Fruit fly (Drosophila melanogaster) whole organism, embryonic: ENCODE data around the gene CG9117.

Source experiments
- Bteb2 ChIP-seq: fragments of 200-800 bp; sonication (Bioruptor generic); optimal IDR thresholded peaks from 2 replicates; lab custom pipeline; 2016; ENCODE audit warnings: missing biosample characterization, missing genetic modification characterization
- CG11093 ChIP-seq: fragments of 200-800 bp; sonication (Bioruptor generic); IDR thresholded peaks from 3 replicates; pipeline ENCODE4 v1.3.6; 2022; ENCODE audit warnings: missing biosample characterization, missing genetic modification characterization
- CG11456 ChIP-seq: fragments of 200-800 bp; sonication (Bioruptor generic); IDR thresholded peaks from 3 replicates; pipeline ENCODE4 v1.3.6; 2022; ENCODE audit warnings: missing biosample characterization, missing genetic modification characterization
- CG11723 ChIP-seq: fragments of 200-800 bp; sonication (Bioruptor generic); optimal IDR thresholded peaks from 2 replicates; lab custom pipeline; 2017; ENCODE audit warnings: missing biosample characterization, mild to moderate bottlenecking, missing genetic modification characterization
- CG14667 ChIP-seq: fragments of 200-800 bp; sonication (Bioruptor generic); IDR thresholded peaks from 2 replicates; pipeline ENCODE4 v1.3.6; 2022; ENCODE audit warnings: missing biosample characterization, missing genetic modification characterization
- CG14710 ChIP-seq: fragments of 200-800 bp; sonication (Bioruptor generic); optimal IDR thresholded peaks from 3 replicates; lab custom pipeline; 2019; ENCODE audit warnings: missing biosample characterization, mild to moderate bottlenecking, missing genetic modification characterization, moderate library complexity
- CG15073 ChIP-seq: fragments of 200-800 bp; sonication (Bioruptor generic); optimal IDR thresholded peaks from 2 replicates; lab custom pipeline; 2016; ENCODE audit warnings: missing biosample characterization, missing genetic modification characterization
- CG1647 ChIP-seq: fragments of 200-800 bp; sonication (Bioruptor generic); optimal IDR thresholded peaks from 3 replicates; lab custom pipeline; 2016; ENCODE audit warnings: missing biosample characterization, missing genetic modification characterization
- CG17359 ChIP-seq: fragments of 200-800 bp; sonication (Bioruptor generic); optimal IDR thresholded peaks from 3 replicates; lab custom pipeline; 2018; ENCODE audit warnings: missing biosample characterization, mild to moderate bottlenecking, missing genetic modification characterization, moderate library complexity
- CG2889 ChIP-seq: fragments of 200-800 bp; sonication (Bioruptor generic); IDR thresholded peaks from 3 replicates; pipeline ENCODE4 v1.3.6; 2022; ENCODE audit warnings: missing biosample characterization, missing genetic modification characterization
- CG30403 ChIP-seq: fragments of 200-800 bp; sonication (Bioruptor generic); optimal IDR thresholded peaks from 3 replicates; lab custom pipeline; 2016; ENCODE audit warnings: missing biosample characterization, missing genetic modification characterization
- CG30431 ChIP-seq: fragments of 200-800 bp; sonication (Bioruptor generic); optimal IDR thresholded peaks from 2 replicates; lab custom pipeline; 2017; ENCODE audit warnings: missing biosample characterization, missing genetic modification characterization
- CG31224 ChIP-seq: fragments of 200-800 bp; sonication (Bioruptor generic); IDR thresholded peaks from 2 replicates; pipeline ENCODE4 v1.3.6; 2022; ENCODE audit warnings: missing biosample characterization, missing genetic modification characterization
- CG34224 ChIP-seq: fragments of 200-800 bp; sonication (Bioruptor generic); IDR thresholded peaks from 3 replicates; pipeline ENCODE4 v1.3.6; 2022; ENCODE audit warnings: missing biosample characterization, missing genetic modification characterization; ENCODE audit not compliant: partially characterized antibody
- CG4730 ChIP-seq: fragments of 200-800 bp; sonication (Bioruptor generic); IDR thresholded peaks from 2 replicates; pipeline ENCODE4 v1.3.6; 2022; ENCODE audit warnings: missing biosample characterization, missing genetic modification characterization
- CG6683 ChIP-seq: fragments of 200-800 bp; sonication (Bioruptor generic); optimal IDR thresholded peaks from 2 replicates; lab custom pipeline; 2017; ENCODE audit warnings: missing biosample characterization, mild to moderate bottlenecking, missing genetic modification characterization, missing genetic modification reagents
- CG7556 ChIP-seq: fragments of 200-800 bp; sonication (Bioruptor generic); optimal IDR thresholded peaks from 2 replicates; lab custom pipeline; 2017; ENCODE audit warnings: missing biosample characterization, mild to moderate bottlenecking, missing genetic modification characterization
- CG7786 ChIP-seq: fragments of 200-800 bp; sonication (Bioruptor generic); optimal IDR thresholded peaks from 2 replicates; lab custom pipeline; 2016; ENCODE audit warnings: missing biosample characterization, missing genetic modification characterization
- CG8388 ChIP-seq: fragments of 200-800 bp; sonication (Bioruptor generic); optimal IDR thresholded peaks from 2 replicates; lab custom pipeline; 2019; ENCODE audit warnings: missing biosample characterization, mild to moderate bottlenecking, missing genetic modification characterization, moderate library complexity
- CG9727 ChIP-seq: fragments of 200-800 bp; sonication (Bioruptor generic); optimal IDR thresholded peaks from 3 replicates; lab custom pipeline; 2017; ENCODE audit warnings: missing biosample characterization, mild to moderate bottlenecking, missing genetic modification characterization
- CG9817 ChIP-seq: fragments of 200-800 bp; sonication (Bioruptor generic); optimal IDR thresholded peaks from 2 replicates; lab custom pipeline; 2018; ENCODE audit warnings: missing biosample characterization, mild to moderate bottlenecking, missing genetic modification characterization, moderate library complexity
- ERR ChIP-seq: fragments of 200-800 bp; sonication (Bioruptor generic); optimal IDR thresholded peaks from 2 replicates; lab custom pipeline; 2016; ENCODE audit warnings: missing biosample characterization, missing genetic modification characterization
- Ets97D ChIP-seq: fragments of 200-800 bp; sonication (Bioruptor generic); optimal IDR thresholded peaks from 3 replicates; lab custom pipeline; 2016; ENCODE audit warnings: missing biosample characterization, missing genetic modification characterization
- Fer1 ChIP-seq: fragments of 200-800 bp; sonication (Bioruptor generic); optimal IDR thresholded peaks from 2 replicates; lab custom pipeline; 2017; ENCODE audit warnings: missing biosample characterization, mild to moderate bottlenecking, missing genetic modification characterization
- HLHmδ ChIP-seq: fragments of 200-800 bp; sonication (Bioruptor generic); optimal IDR thresholded peaks from 2 replicates; lab custom pipeline; 2018; ENCODE audit warnings: missing biosample characterization, mild to moderate bottlenecking, missing genetic modification characterization, moderate library complexity
- Kr ChIP-seq: fragments of 200-800 bp; sonication (Bioruptor generic); optimal IDR thresholded peaks from 2 replicates; lab custom pipeline; 2017; ENCODE audit warnings: missing biosample characterization, mild to moderate bottlenecking, missing genetic modification characterization
- Nf-YA ChIP-seq: fragments of 200-800 bp; sonication (Bioruptor generic); IDR thresholded peaks from 2 replicates; pipeline ENCODE4 v1.3.6; 2022; ENCODE audit warnings: missing biosample characterization, missing genetic modification characterization
- Nf-YC ChIP-seq: fragments of 200-800 bp; optimal IDR thresholded peaks from 3 replicates; lab custom pipeline; 2019; ENCODE audit warnings: missing biosample characterization, mild to moderate bottlenecking, missing genetic modification characterization, moderate library complexity
- NfI ChIP-seq: fragments of 200-800 bp; sonication (Bioruptor generic); optimal IDR thresholded peaks from 3 replicates; lab custom pipeline; 2018; ENCODE audit warnings: missing biosample characterization, mild to moderate bottlenecking, missing genetic modification characterization, moderate library complexity
- Pdp1 ChIP-seq, 2 experiments: fragments of 200-800 bp; sonication (Bioruptor generic); optimal IDR thresholded peaks; 3 replicates each; lab custom pipeline; 2016; ENCODE audit warnings: missing biosample characterization in 2 of 2, missing genetic modification characterization in 2 of 2, mild to moderate bottlenecking in 1 of 2, moderate library complexity in 1 of 2
- Tbp ChIP-seq: fragments of >200 bp; optimal IDR thresholded peaks from 2 replicates; lab custom pipeline; 2018; ENCODE audit warnings: missing biosample characterization, missing genetic modification characterization
- Trl ChIP-seq, 3 experiments: fragments of >200 bp in 2 of 3; fragments of 200-800 bp in 1 of 3; sonication (Bioruptor generic) in 1 of 3; optimal IDR thresholded peaks; 2 replicates in 1 of 3; 3 replicates in 2 of 3; lab custom pipeline; 2016 to 2017; ENCODE audit warnings: missing biosample characterization in 1 of 3, missing genetic modification characterization in 1 of 3
- YL-1 ChIP-seq: fragments of 200-800 bp; sonication (Bioruptor generic); optimal IDR thresholded peaks from 3 replicates; lab custom pipeline; 2017; ENCODE audit warnings: missing biosample characterization, mild to moderate bottlenecking, missing genetic modification characterization
- bowl ChIP-seq: fragments of 200-800 bp; sonication (Bioruptor generic); IDR thresholded peaks from 2 replicates; pipeline ENCODE4 v1.3.6; 2022; ENCODE audit warnings: missing biosample characterization, missing genetic modification characterization
- bsh ChIP-seq, 2 experiments: fragments of 200-800 bp; sonication (Bioruptor generic); optimal IDR thresholded peaks; 2 replicates each; lab custom pipeline; 2017 to 2018; ENCODE audit warnings: mild to moderate bottlenecking in 2 of 2, missing biosample characterization in 2 of 2, missing genetic modification characterization in 2 of 2, moderate library complexity in 1 of 2
- btn ChIP-seq: fragments of 200-800 bp; sonication (Bioruptor generic); optimal IDR thresholded peaks from 2 replicates; lab custom pipeline; 2016; ENCODE audit warnings: missing biosample characterization, missing genetic modification characterization
- dm ChIP-seq: fragments of 200-800 bp; sonication (Bioruptor generic); optimal IDR thresholded peaks from 3 replicates; lab custom pipeline; 2016; ENCODE audit warnings: missing biosample characterization, missing genetic modification characterization
- emc ChIP-seq: fragments of 200-800 bp; sonication (Bioruptor generic); optimal IDR thresholded peaks from 2 replicates; lab custom pipeline; 2016; ENCODE audit warnings: missing biosample characterization, missing genetic modification characterization
- gem ChIP-seq: fragments of 200-800 bp; sonication (Bioruptor generic); optimal IDR thresholded peaks from 2 replicates; lab custom pipeline; 2019; ENCODE audit warnings: missing biosample characterization, mild to moderate bottlenecking, missing genetic modification characterization, moderate library complexity
- ken ChIP-seq: fragments of 200-800 bp; sonication (Bioruptor generic); IDR thresholded peaks from 3 replicates; pipeline ENCODE4 v1.3.6; 2022; ENCODE audit warnings: missing biosample characterization, missing genetic modification characterization
- maf-S ChIP-seq: fragments of 200-800 bp; sonication (Bioruptor generic); optimal IDR thresholded peaks from 2 replicates; lab custom pipeline; 2016; ENCODE audit warnings: missing biosample characterization, missing genetic modification characterization
- nmo ChIP-seq: fragments of 200-800 bp; sonication (Bioruptor generic); optimal IDR thresholded peaks from 2 replicates; lab custom pipeline; 2018; ENCODE audit warnings: missing biosample characterization, mild to moderate bottlenecking, missing genetic modification characterization, moderate library complexity
- run ChIP-seq: fragments of 200-800 bp; sonication (Bioruptor generic); optimal IDR thresholded peaks from 3 replicates; lab custom pipeline; 2018; ENCODE audit warnings: missing biosample characterization, mild to moderate bottlenecking, missing genetic modification characterization
- sens ChIP-seq: fragments of 200-800 bp; sonication (Bioruptor generic); peaks from one replicate; lab custom pipeline; 2016; ENCODE audit warnings: missing biosample characterization, missing genetic modification characterization
- sim ChIP-seq: fragments of 200-800 bp; sonication (Bioruptor generic); IDR thresholded peaks from 2 replicates; pipeline ENCODE4 v1.3.6; 2022; ENCODE audit warnings: missing biosample characterization, missing genetic modification characterization
- sisA ChIP-seq: fragments of 200-800 bp; sonication (Bioruptor generic); IDR thresholded peaks from 2 replicates; pipeline ENCODE4 v1.3.6; 2022; ENCODE audit warnings: missing biosample characterization, missing genetic modification characterization
- sr ChIP-seq: fragments of 200-800 bp; sonication (Bioruptor generic); IDR thresholded peaks from 3 replicates; pipeline ENCODE4 v1.3.6; 2022; ENCODE audit warnings: missing biosample characterization, missing genetic modification characterization
- tio ChIP-seq: fragments of 200-800 bp; sonication (Bioruptor generic); optimal IDR thresholded peaks from 2 replicates; lab custom pipeline; 2017; ENCODE audit warnings: missing biosample characterization, missing genetic modification characterization, inconsistent platforms
- unpg ChIP-seq: fragments of 200-800 bp; sonication (Bioruptor generic); optimal IDR thresholded peaks from 3 replicates; lab custom pipeline; 2018; ENCODE audit warnings: missing biosample characterization, mild to moderate bottlenecking, missing genetic modification characterization, moderate library complexity
- yki ChIP-seq: fragments of >200 bp; optimal IDR thresholded peaks from 3 replicates; lab custom pipeline; 2018

The CG9117 gene

dm6 chr2L:6045972-6046718, 8.4 kb upstream of the CG9117 start, which contains the start of gene Pfas (continued):
- no peak for TF ChIP-seq CG30431 (GFP tag; lab: Kevin White, UChicago)
- no peak for TF ChIP-seq CG14667 (GFP tag; lab: Robert Waterston, UW)
- TF ChIP-seq NfI, result peak; percentile 63
- TF ChIP-seq CG7556 (GFP tag; lab: Kevin White, UChicago), result peak; percentile 42
- TF ChIP-seq bowl, result no peak
- TF ChIP-seq CG17359, result peak; percentile 22
- peak; percentile 40 for TF ChIP-seq unpg (GFP tag; lab: Kevin White, UChicago)
- TF ChIP-seq maf-S (GFP tag; lab: Kevin White, UChicago), result peak; percentile 27
- TF ChIP-seq yki (lab: Kevin White, UChicago), result no peak
- peak; percentile 33 for TF ChIP-seq Ets97D
- TF ChIP-seq Fer1 (GFP tag; lab: Kevin White, UChicago), result peak; percentile 72
- peak; percentile 61 for TF ChIP-seq CG1647 (GFP tag; lab: Kevin White, UChicago)
- no peak for TF ChIP-seq CG8388 (GFP tag; lab: Kevin White, UChicago)
- TF ChIP-seq Kr, result no peak
- peak; percentile 46 for TF ChIP-seq ERR
- peak; percentile 65 for TF ChIP-seq YL-1 (GFP tag; lab: Kevin White, UChicago)
- peak; percentile 56 for TF ChIP-seq CG7786 (GFP tag; lab: Kevin White, UChicago)
- TF ChIP-seq CG11093 (GFP tag; lab: Robert Waterston, UW), result no peak
- TF ChIP-seq btn, result no peak
- TF ChIP-seq CG2889 (GFP tag; lab: Robert Waterston, UW), result no peak
- TF ChIP-seq sim (GFP tag; lab: Robert Waterston, UW), result no peak
- TF ChIP-seq CG15073 (GFP tag; lab: Kevin White, UChicago), result no peak
- TF ChIP-seq CG9817 (tag; lab: Kevin White, UChicago), result peak; percentile 31
- TF ChIP-seq Pdp1 (GFP tag; optimal IDR thresholded peaks at IDR 0.05; lab: Kevin White, UChicago), result peak; percentile 32 to 100
- no peak for TF ChIP-seq tio
- no peak for TF ChIP-seq HLHmδ (GFP tag; lab: Kevin White, UChicago)
- TF ChIP-seq CG11723 (GFP tag; lab: Kevin White, UChicago), result no peak
- no peak for TF ChIP-seq Trl (optimal IDR thresholded peaks at IDR 0.05; lab: Kevin White, UChicago)
- peak; percentile 52 for TF ChIP-seq Trl (GFP tag; optimal IDR thresholded peaks at IDR 0.05; lab: Kevin White, UChicago)
- no peak for TF ChIP-seq CG31224
- TF ChIP-seq Tbp, result no peak
- peak; percentile 28 for TF ChIP-seq Bteb2 (GFP tag; lab: Kevin White, UChicago)
- TF ChIP-seq nmo (GFP tag; lab: Kevin White, UChicago), result no peak
- TF ChIP-seq gem, result no peak
- no peak for TF ChIP-seq CG4730 (GFP tag; lab: Robert Waterston, UW)
- TF ChIP-seq CG9727 (GFP tag; lab: Kevin White, UChicago), result peak; percentile 62
- 0 out of 3 replicates have a peak, but pooled peaks have one; percentile 34 for TF ChIP-seq CG11456 (GFP tag; lab: Robert Waterston, UW)
- peak; percentile 87 for TF ChIP-seq sens
- TF ChIP-seq CG30403 (GFP tag; lab: Kevin White, UChicago), result peak; percentile 66
- TF ChIP-seq CG34224 (GFP tag; lab: Robert Waterston, UW), result no peak
- peak; percentile 2 for TF ChIP-seq emc
- peak in 1 of 2 experiments; percentile 45 for TF ChIP-seq bsh (GFP tag; optimal IDR thresholded peaks at IDR 0.05; lab: Kevin White, UChicago)
- no peak for TF ChIP-seq Nf-YA (GFP tag; lab: Robert Waterston, UW)
- TF ChIP-seq CG6683, result peak; percentile 55
- TF ChIP-seq Nf-YC (tag; lab: Kevin White, UChicago), result peak; percentile 76
- TF ChIP-seq sisA (GFP tag; lab: Robert Waterston, UW), result 0 out of 2 replicates have a peak, but pooled peaks have one; percentile 11
- TF ChIP-seq ken (GFP tag; lab: Robert Waterston, UW), result peak; percentile 43; the same call in 1 of the 3 replicates
- TF ChIP-seq CG14710 (tag; lab: Kevin White, UChicago), result peak; percentile 16
- no peak for TF ChIP-seq sr (GFP tag; lab: Robert Waterston, UW)
- TF ChIP-seq dm (GFP tag; lab: Kevin White, UChicago), result peak; percentile 39
- TF ChIP-seq run, result no peak
